Worm (Caenorhabditis elegans) whole organism, young adult: ENCODE data around the gene sfxn-5.

ENCODE experiments used
- B0019.2 ChIP-seq: fragments of 200-800 bp; sonication (Bioruptor generic); conservative IDR thresholded peaks from 2 replicates; pipeline ENCODE4 v1.3.6; 2022; ENCODE audit warnings: missing genetic modification reagents, missing genetic modification characterization, missing compliant biosample characterization
- B0035.1 ChIP-seq: sonication (generic microtip); optimal IDR thresholded peaks from 2 replicates; lab custom pipeline; 2016; ENCODE audit warnings: missing genetic modification characterization, mild to moderate bottlenecking, missing compliant biosample characterization, missing genotype, missing genetic modification reagents
- B0336.3 ChIP-seq: fragments of 200-800 bp; sonication (Bioruptor generic); IDR thresholded peaks from 2 replicates; pipeline ENCODE4 v1.3.6; 2022; ENCODE audit warnings: missing genetic modification characterization, missing compliant biosample characterization
- C06A6.2 ChIP-seq: fragments of 200-800 bp; sonication (Bioruptor generic); conservative IDR thresholded peaks from 2 replicates; pipeline ENCODE4 v1.3.6; 2022; ENCODE audit warnings: missing genetic modification characterization, missing compliant biosample characterization
- C17E4.6 ChIP-seq: fragments of 200-800 bp; sonication (Bioruptor generic); IDR thresholded peaks from 2 replicates; pipeline ENCODE4 v1.3.6; 2022; ENCODE audit warnings: missing genetic modification reagents, missing genetic modification characterization, missing compliant biosample characterization
- F22D6.2 ChIP-seq: sonication (generic microtip); optimal IDR thresholded peaks from 2 replicates; lab custom pipeline; 2016; ENCODE audit warnings: mild to moderate bottlenecking, missing genetic modification characterization, missing compliant biosample characterization
- F33H1.4 ChIP-seq: fragments of 200-800 bp; sonication (Bioruptor generic); IDR thresholded peaks from 2 replicates; pipeline ENCODE4 v1.3.6; 2022; ENCODE audit warnings: missing genetic modification reagents, missing genetic modification characterization, missing compliant biosample characterization
- F49E8.2 ChIP-seq: sonication (generic microtip); optimal IDR thresholded peaks from 3 replicates; lab custom pipeline; 2017; ENCODE audit warnings: missing genetic modification characterization, mild to moderate bottlenecking, missing compliant biosample characterization, antibody characterized with exemption, moderate library complexity; ENCODE audit not compliant: insufficient read depth
- F55B11.4 ChIP-seq: sonication (generic microtip); optimal IDR thresholded peaks from 2 replicates; lab custom pipeline; 2016; ENCODE audit warnings: missing compliant biosample characterization, missing genetic modification characterization, borderline replicate concordance; ENCODE audit not compliant: insufficient read depth
- F57A8.1 ChIP-seq: fragments of 200-800 bp; sonication (Bioruptor generic); optimal IDR thresholded peaks from 2 replicates; lab custom pipeline; 2018; ENCODE audit warnings: mild to moderate bottlenecking, missing genetic modification characterization, moderate library complexity, missing compliant biosample characterization
- F57C9.4 ChIP-seq: sonication (generic microtip); optimal IDR thresholded peaks from 2 replicates; lab custom pipeline; 2017; ENCODE audit warnings: mild to moderate bottlenecking, missing genetic modification characterization, missing compliant biosample characterization
- T07F8.4 ChIP-seq: sonication (generic microtip); optimal IDR thresholded peaks from 2 replicates; lab custom pipeline; 2016; ENCODE audit warnings: mild to moderate bottlenecking, missing genetic modification characterization, moderate library complexity, missing compliant biosample characterization
- Y53G8AR.9 ChIP-seq: fragments of 200-800 bp; sonication (Bioruptor generic); conservative IDR thresholded peaks from 2 replicates; pipeline ENCODE4 v1.3.6; 2022; ENCODE audit warnings: missing genetic modification reagents, missing genetic modification characterization, missing compliant biosample characterization
- Y67H2A.10 ChIP-seq: fragments of 200-800 bp; sonication (Bioruptor generic); conservative IDR thresholded peaks from 2 replicates; pipeline ENCODE4 v1.3.6; 2022; ENCODE audit warnings: missing genetic modification reagents, missing genetic modification characterization, missing compliant biosample characterization
- akir-1 ChIP-seq: fragments of 200-800 bp; sonication (Bioruptor generic); optimal IDR thresholded peaks from 2 replicates; lab custom pipeline; 2018; ENCODE audit warnings: mild to moderate bottlenecking, missing genetic modification characterization, moderate library complexity, missing compliant biosample characterization
- athp-1 ChIP-seq: sonication (generic microtip); optimal IDR thresholded peaks from 2 replicates; lab custom pipeline; 2017; ENCODE audit warnings: mild to moderate bottlenecking, missing genetic modification characterization, missing compliant biosample characterization
- attf-6 ChIP-seq: fragments of 200-800 bp; sonication (Bioruptor generic); IDR thresholded peaks from 2 replicates; pipeline ENCODE4 v1.3.6; 2022; ENCODE audit warnings: missing genetic modification reagents, missing genetic modification characterization, missing compliant biosample characterization
- ceh-40 ChIP-seq: fragments of 200-800 bp; sonication (Bioruptor generic); IDR thresholded peaks from 2 replicates; pipeline ENCODE4 v1.3.6; 2022; ENCODE audit warnings: missing genetic modification characterization, missing compliant biosample characterization
- dox-1 ChIP-seq: fragments of 200-800 bp; sonication (Bioruptor generic); IDR thresholded peaks from 2 replicates; pipeline ENCODE4 v1.3.6; 2022; ENCODE audit warnings: missing genetic modification reagents, missing genetic modification characterization, missing compliant biosample characterization
- dpl-1 ChIP-seq: fragments of 150-350 bp; optimal IDR thresholded peaks from 2 replicates; lab custom pipeline; 2014; ENCODE audit warnings: missing biosample characterization, missing genetic modification reagents, missing genetic modification characterization
- egl-18 ChIP-seq: fragments of 200-800 bp; sonication (Bioruptor generic); IDR thresholded peaks from 2 replicates; pipeline ENCODE4 v1.3.6; 2022; ENCODE audit warnings: missing genetic modification reagents, missing genetic modification characterization, missing compliant biosample characterization
- ekl-4 ChIP-seq: fragments of 200-800 bp; sonication (Bioruptor generic); IDR thresholded peaks from 2 replicates; pipeline ENCODE4 v1.3.6; 2022; ENCODE audit warnings: missing genetic modification reagents, missing genetic modification characterization, missing compliant biosample characterization
- ets-4 ChIP-seq: fragments of 200-800 bp; sonication (Bioruptor generic); optimal IDR thresholded peaks from 2 replicates; lab custom pipeline; 2018; ENCODE audit warnings: mild to moderate bottlenecking, missing genetic modification characterization, missing compliant biosample characterization
- him-1 ChIP-seq: sonication (generic microtip); optimal IDR thresholded peaks from 2 replicates; lab custom pipeline; 2016; ENCODE audit warnings: missing genotype, missing genetic modification reagents, missing genetic modification characterization, missing compliant biosample characterization
- hmg-1.2 ChIP-seq: fragments of 200-800 bp; sonication (Bioruptor generic); IDR thresholded peaks from 2 replicates; pipeline ENCODE4 v1.3.6; 2022; ENCODE audit warnings: missing genetic modification reagents, missing genetic modification characterization, missing compliant biosample characterization
- hrde-1 ChIP-seq: sonication (generic microtip); optimal IDR thresholded peaks from 2 replicates; lab custom pipeline; 2016; ENCODE audit warnings: missing genetic modification characterization, mild to moderate bottlenecking, missing compliant biosample characterization, moderate library complexity, missing genotype, missing genetic modification reagents, borderline replicate concordance
- hsf-1 ChIP-seq: fragments of 200-800 bp; sonication (Bioruptor generic); IDR thresholded peaks from 2 replicates; pipeline ENCODE4 v1.3.6; 2022; ENCODE audit warnings: missing genetic modification reagents, missing genetic modification characterization, missing compliant biosample characterization
- lin-35 ChIP-seq, 3 experiments: fragments of 150-350 bp in 2 of 3; sonication (generic microtip) in 1 of 3; optimal IDR thresholded peaks; 2 replicates each; lab custom pipeline; 2014 to 2018; ENCODE audit warnings: missing biosample characterization in 3 of 3, missing genetic modification characterization in 3 of 3, missing genetic modification reagents in 3 of 3
- lin-54 ChIP-seq: fragments of 200-800 bp; sonication (Bioruptor generic); optimal IDR thresholded peaks from 2 replicates; lab custom pipeline; 2018; ENCODE audit warnings: mild to moderate bottlenecking, missing genetic modification characterization, missing compliant biosample characterization
- madf-3 ChIP-seq: fragments of 200-800 bp; sonication (Bioruptor generic); IDR thresholded peaks from 2 replicates; pipeline ENCODE4 v1.3.6; 2022; ENCODE audit warnings: missing genetic modification reagents, missing genetic modification characterization, missing compliant biosample characterization
- madf-6 ChIP-seq: fragments of 200-800 bp; sonication (Bioruptor generic); IDR thresholded peaks from 2 replicates; pipeline ENCODE4 v1.3.6; 2022; ENCODE audit warnings: missing genetic modification reagents, missing genetic modification characterization, missing compliant biosample characterization
- mel-28 ChIP-seq: sonication (generic microtip); optimal IDR thresholded peaks from 2 replicates; lab custom pipeline; 2016; ENCODE audit warnings: borderline replicate concordance, mild to moderate bottlenecking, missing genetic modification characterization, missing compliant biosample characterization
- pha-4 ChIP-seq: fragments of 150-350 bp; sonication (generic microtip); optimal IDR thresholded peaks from 2 replicates; lab custom pipeline; 2014; ENCODE audit warnings: missing biosample characterization, missing genetic modification reagents, missing genetic modification characterization
- rcor-1 ChIP-seq: fragments of 200-800 bp; sonication (Bioruptor generic); IDR thresholded peaks from 2 replicates; pipeline ENCODE4 v1.3.6; 2022; ENCODE audit warnings: missing genetic modification reagents, missing genetic modification characterization, missing compliant biosample characterization
- rec-8 ChIP-seq, 2 experiments: sonication (generic microtip); optimal IDR thresholded peaks; 2 replicates each; lab custom pipeline; 2016; ENCODE audit warnings: mild to moderate bottlenecking in 2 of 2, missing genetic modification characterization in 2 of 2, missing genetic modification reagents in 2 of 2, missing genotype in 2 of 2, missing biosample characterization in 1 of 2, missing compliant biosample characterization in 1 of 2, moderate library complexity in 1 of 2
- sdz-38 ChIP-seq: sonication (generic microtip); optimal IDR thresholded peaks from 2 replicates; lab custom pipeline; 2016; ENCODE audit warnings: missing genotype, missing genetic modification characterization, missing compliant biosample characterization
- snpc-1.3 ChIP-seq: sonication (generic microtip); optimal IDR thresholded peaks from 2 replicates; lab custom pipeline; 2017; ENCODE audit warnings: missing genetic modification characterization, mild to moderate bottlenecking, missing compliant biosample characterization, antibody characterized with exemption, moderate library complexity, missing genotype, missing genetic modification reagents; ENCODE audit not compliant: insufficient read depth
- snpc-3.4 ChIP-seq: sonication (generic microtip); optimal IDR thresholded peaks from 2 replicates; lab custom pipeline; 2017; ENCODE audit warnings: missing genetic modification characterization, mild to moderate bottlenecking, missing compliant biosample characterization, antibody characterized with exemption, moderate library complexity, missing genotype, missing genetic modification reagents
- snpc-4 ChIP-seq, 5 experiments: fragments of 150-350 bp in 1 of 5; sonication (generic microtip) in 4 of 5; optimal IDR thresholded peaks; 2 replicates each; lab custom pipeline; 2014 to 2018; ENCODE audit warnings: missing genetic modification characterization in 5 of 5, missing biosample characterization in 3 of 5, antibody characterized with exemption in 2 of 5, mild to moderate bottlenecking in 2 of 5, missing compliant biosample characterization in 2 of 5, missing genotype in 2 of 5, moderate library complexity in 2 of 5, missing genetic modification reagents in 1 of 5
- tbx-9 ChIP-seq: sonication (generic microtip); optimal IDR thresholded peaks from 2 replicates; lab custom pipeline; 2016; ENCODE audit warnings: borderline replicate concordance, missing genetic modification characterization, inconsistent platforms, missing compliant biosample characterization
- tlf-1 ChIP-seq: fragments of 200-800 bp; sonication (Bioruptor generic); optimal IDR thresholded peaks from 2 replicates; lab custom pipeline; 2018; ENCODE audit warnings: mild to moderate bottlenecking, missing genetic modification characterization, missing compliant biosample characterization
- unc-130 ChIP-seq: sonication (generic microtip); optimal IDR thresholded peaks from 2 replicates; lab custom pipeline; 2016; ENCODE audit warnings: missing genetic modification reagents, missing genetic modification characterization, missing compliant biosample characterization
- zfh-2 ChIP-seq: fragments of 200-800 bp; sonication (Bioruptor generic); conservative IDR thresholded peaks from 2 replicates; pipeline ENCODE4 v1.3.6; 2022; ENCODE audit warnings: missing genetic modification reagents, missing genetic modification characterization, missing compliant biosample characterization
- ztf-25 ChIP-seq: fragments of 200-800 bp; sonication (Bioruptor generic); IDR thresholded peaks from 2 replicates; pipeline ENCODE4 v1.3.6; 2022; ENCODE audit warnings: missing genetic modification reagents, missing genetic modification characterization, missing compliant biosample characterization
- ztf-28 ChIP-seq: fragments of 200-800 bp; sonication (Bioruptor generic); IDR thresholded peaks from 2 replicates; pipeline ENCODE4 v1.3.6; 2022; ENCODE audit warnings: missing genetic modification reagents, missing genetic modification characterization, missing compliant biosample characterization
- ztf-3 ChIP-seq: fragments of 200-800 bp; sonication (Bioruptor generic); optimal IDR thresholded peaks from 2 replicates; lab custom pipeline; 2018; ENCODE audit warnings: mild to moderate bottlenecking, missing genetic modification characterization, missing compliant biosample characterization

sfxn-5 gene

DNA sequence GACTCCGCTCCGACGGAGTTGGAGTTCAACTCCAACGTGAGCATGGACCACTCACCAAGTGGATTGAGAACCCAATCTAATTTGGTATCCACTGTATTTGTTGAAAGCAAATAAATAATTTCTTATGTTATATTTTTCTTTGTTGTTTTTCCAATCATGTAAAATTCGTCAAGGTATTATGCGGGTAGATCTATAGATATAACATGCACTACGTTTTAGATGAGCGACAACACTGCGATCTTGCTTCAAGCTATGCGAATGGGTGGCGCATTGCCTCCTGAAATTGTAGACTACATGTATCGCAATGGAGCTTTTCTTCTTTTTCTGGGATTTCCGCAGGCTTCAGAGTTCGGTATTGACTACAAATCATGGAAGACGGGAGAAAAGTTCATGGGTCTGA, 39.7 kb upstream of the sfxn-5 start, which contains the start of gene F10B5.2:
Gene F10B5.2, plus strand, starts transcription at position 220 of the 400 bp plus-strand sequence.
- TF ChIP-seq madf-3 (GFP tag; lab: Robert Waterston, UW): peak; percentile 51; the same call in 1 of the 2 replicates
- peak; percentile 63 for TF ChIP-seq snpc-3.4 (tag; lab: Kevin White, UChicago)
- TF ChIP-seq C17E4.6 (GFP tag; lab: Robert Waterston, UW): no peak
- 0 out of 2 replicates have a peak, but pooled peaks have one; percentile 29 for TF ChIP-seq ztf-25 (GFP tag; lab: Robert Waterston, UW)
- peak; percentile 9 for TF ChIP-seq snpc-4 (GFP tag; optimal IDR thresholded peaks at IDR 0.05; lab: Kevin White, UChicago)
- TF ChIP-seq snpc-4 (tag; optimal IDR thresholded peaks at IDR 0.05; lab: Kevin White, UChicago): no peak
- TF ChIP-seq rec-8 (tag; optimal IDR thresholded peaks at IDR 0.05; lab: Kevin White, UChicago): no peak
- no peak for TF ChIP-seq ets-4 (GFP tag; lab: Kevin White, UChicago)
- TF ChIP-seq lin-35 (GFP tag; optimal IDR thresholded peaks at IDR 0.05; lab: Kevin White, UChicago): peak in 1 of 3 experiments; percentile 5
- TF ChIP-seq B0035.1 (tag; lab: Kevin White, UChicago): no peak
- peak; percentile 66; the same call in 1 of the 2 replicates for TF ChIP-seq Y53G8AR.9
- TF ChIP-seq tbx-9 (tag; lab: Kevin White, UChicago): no peak
- TF ChIP-seq B0019.2 (GFP tag; lab: Robert Waterston, UW): no peak
- peak; percentile 42; the same call in 1 of the 2 replicates for TF ChIP-seq attf-6 (GFP tag; lab: Robert Waterston, UW)
- peak; percentile 60 for TF ChIP-seq snpc-1.3 (tag; lab: Kevin White, UChicago)
- TF ChIP-seq dox-1 (GFP tag; lab: Robert Waterston, UW): no peak
- TF ChIP-seq rcor-1 (GFP tag; lab: Robert Waterston, UW): 0 out of 2 replicates have a peak, but pooled peaks have one; percentile 42
- no peak for TF ChIP-seq mel-28 (tag; lab: Kevin White, UChicago)
- peak; percentile 7 for TF ChIP-seq F57A8.1 (GFP tag; lab: Kevin White, UChicago)
- no peak for TF ChIP-seq F22D6.2 (tag; lab: Kevin White, UChicago)
- no peak for TF ChIP-seq F57C9.4 (tag; lab: Kevin White, UChicago)
- TF ChIP-seq ztf-3 (GFP tag; lab: Kevin White, UChicago): no peak
- TF ChIP-seq hrde-1: peak; percentile 37
- peak; percentile 58; the same call in 1 of the 2 replicates for TF ChIP-seq ekl-4 (GFP tag; lab: Robert Waterston, UW)
- TF ChIP-seq egl-18: no peak
- TF ChIP-seq T07F8.4 (tag; lab: Kevin White, UChicago): no peak
- TF ChIP-seq hmg-1.2 (GFP tag; lab: Robert Waterston, UW): peak; percentile 39
- no peak for TF ChIP-seq pha-4 (tag; lab: Kevin White, UChicago)
- peak; percentile 15 for TF ChIP-seq unc-130 (GFP tag; lab: Kevin White, UChicago)
- peak; percentile 53 for TF ChIP-seq F49E8.2 (tag; lab: Kevin White, UChicago)
- peak; percentile 8 for TF ChIP-seq athp-1 (tag; lab: Kevin White, UChicago)
- peak; percentile 68; the same call in 1 of the 2 replicates for TF ChIP-seq B0336.3 (GFP tag; lab: Robert Waterston, UW)
- TF ChIP-seq hsf-1: peak; percentile 66; the same call in 1 of the 2 replicates
- TF ChIP-seq sdz-38 (tag; lab: Kevin White, UChicago): no peak
- TF ChIP-seq him-1 (tag; lab: Kevin White, UChicago): peak; percentile 44
- no peak for TF ChIP-seq ceh-40
- TF ChIP-seq madf-6 (GFP tag; lab: Robert Waterston, UW): peak; percentile 58
- TF ChIP-seq Y67H2A.10: no peak
- TF ChIP-seq akir-1 (GFP tag; lab: Kevin White, UChicago): no peak
- TF ChIP-seq C06A6.2: no peak
- TF ChIP-seq ztf-28: no peak
- peak; percentile 38 for TF ChIP-seq tlf-1
- TF ChIP-seq F55B11.4 (tag; lab: Kevin White, UChicago): no peak
- TF ChIP-seq zfh-2 (GFP tag; lab: Robert Waterston, UW): no peak
- no peak for TF ChIP-seq F33H1.4 (GFP tag; lab: Robert Waterston, UW)
- TF ChIP-seq dpl-1 (GFP tag; lab: Kevin White, UChicago): peak; percentile 3
- TF ChIP-seq lin-54 (GFP tag; lab: Kevin White, UChicago): peak; percentile 51
